Fruit fly (Drosophila melanogaster) whole organism: ENCODE measurements around the gene CG31955.

Source experiments
- CG8478 ChIP-seq: fragments of >200 bp; optimal IDR thresholded peaks from 2 replicates; lab custom pipeline; 2018; ENCODE audit warnings: inconsistent platforms
- Dll ChIP-seq: fragments of >200 bp; optimal IDR thresholded peaks from 2 replicates; lab custom pipeline; 2017
- EcR ChIP-seq, 2 experiments: fragments of >200 bp; optimal IDR thresholded peaks; 2 replicates each; lab custom pipeline; 2017; ENCODE audit warnings: missing biosample characterization in 2 of 2, missing genetic modification characterization in 2 of 2, missing genetic modification reagents in 2 of 2
- pan ChIP-seq: fragments of >200 bp; optimal IDR thresholded peaks from 2 replicates; lab custom pipeline; 2017
- psq ChIP-seq: fragments of >200 bp; optimal IDR thresholded peaks from 2 replicates; lab custom pipeline; 2017
- usp ChIP-seq: fragments of >200 bp; optimal IDR thresholded peaks from 2 replicates; lab custom pipeline; 2017; ENCODE audit warnings: missing biosample characterization, missing genetic modification characterization, mixed read lengths

Gene CG31955

dm6 chr2L:3675770-3676169, 37.1 kb downstream of the CG31955 start:
- TF ChIP-seq usp: no peak
- no peak for TF ChIP-seq CG8478 (lab: Kevin White, UChicago)
- no peak for TF ChIP-seq Dll (lab: Kevin White, UChicago)
- TF ChIP-seq EcR (GFP tag; optimal IDR thresholded peaks at IDR 0.05; lab: Kevin White, UChicago): no peak
- TF ChIP-seq pan (lab: Kevin White, UChicago): no peak
- TF ChIP-seq psq (lab: Kevin White, UChicago): no peak

- TF ChIP-seq EcR (GFP tag; optimal IDR thresholded peaks at IDR 0.05; lab: Kevin White, UChicago) (no peak), usp (no peak), Dll (lab: Kevin White, UChicago) (no peak), CG8478 (lab: Kevin White, UChicago) (no peak), pan (lab: Kevin White, UChicago) (no peak), psq (lab: Kevin White, UChicago) (no peak)
These were observed 42.4 kb downstream of the CG31955 start, which contains the start of gene Sfp24Bc for dm6 chr2L:3670481-3670880. Gene Sfp24Bc (minus strand): TSS chr2L:3670581.

DNA sequence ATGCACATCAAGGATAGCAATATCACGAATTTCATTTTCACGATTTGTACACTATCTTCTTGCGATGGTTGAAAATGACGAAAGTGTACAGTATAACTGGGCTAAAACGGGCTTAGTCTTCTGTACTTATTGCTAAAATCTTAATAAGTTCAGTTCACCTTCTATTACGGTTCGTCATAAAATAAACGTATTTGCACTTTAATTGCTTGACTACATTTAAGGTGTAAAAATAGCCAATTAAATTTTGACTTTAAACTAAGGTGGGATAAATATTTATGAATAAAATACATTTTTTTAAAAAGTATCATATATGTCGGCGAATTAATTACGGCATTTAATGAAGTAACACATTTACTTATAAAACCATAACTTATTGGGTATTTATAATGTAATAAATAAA, 43.2 kb downstream of the CG31955 start, which contains the start of gene Sfp24Bb:
Gene Sfp24Bb, minus strand, starts transcription at position 101 of the 400 bp plus-strand sequence.
- no peak for TF ChIP-seq Dll (lab: Kevin White, UChicago)
- no peak for TF ChIP-seq pan (lab: Kevin White, UChicago)
- no peak for TF ChIP-seq usp

dm6 chr2L:3669034-3669433, 43.9 kb downstream of the CG31955 start, which contains the start of gene Sfp24Bd:
Gene Sfp24Bd (minus strand): TSS chr2L:3669134.
- TF ChIP-seq psq (lab: Kevin White, UChicago) (no peak), Dll (lab: Kevin White, UChicago) (no peak), EcR (GFP tag; optimal IDR thresholded peaks at IDR 0.05; lab: Kevin White, UChicago) (no peak), CG8478 (lab: Kevin White, UChicago) (no peak), usp (no peak), pan (lab: Kevin White, UChicago) (no peak)

DNA sequence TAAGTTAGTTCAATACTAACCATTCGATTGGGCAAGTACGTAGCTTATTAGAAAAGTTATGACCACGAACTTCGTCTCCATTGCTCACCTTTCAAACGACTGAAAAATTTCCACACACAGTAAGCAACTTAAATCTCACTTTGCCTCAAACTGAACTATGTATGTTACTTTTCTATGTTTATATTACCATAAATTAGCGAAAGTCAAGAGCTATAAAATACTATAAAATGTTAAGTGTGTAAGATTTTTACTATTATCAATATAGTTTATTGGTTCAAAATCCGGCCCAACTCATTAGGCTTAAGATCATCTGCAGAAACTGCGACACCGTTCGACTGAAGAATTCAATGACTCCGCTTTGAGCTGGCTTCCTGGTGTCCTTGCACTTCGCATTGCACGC, 44.5 kb downstream of the CG31955 start, which contains the start of gene Sfp24Ba:
Gene Sfp24Ba, minus strand, starts transcription at position 101 of the 400 bp plus-strand sequence.
- TF ChIP-seq Dll (lab: Kevin White, UChicago) (no peak), EcR (GFP tag; optimal IDR thresholded peaks at IDR 0.05; lab: Kevin White, UChicago) (no peak), CG8478 (lab: Kevin White, UChicago) (no peak), psq (lab: Kevin White, UChicago) (no peak)

dm6 chr2L:3662307-3662795, 50.6 kb downstream of the CG31955 start, which contains the start of gene Drgx:
Gene Drgx (plus strand): TSS chr2L:3662745.
- no peak for TF ChIP-seq pan (lab: Kevin White, UChicago)
